Fruit fly (Drosophila melanogaster) whole organism, adult: Measurements from ENCODE around the gene Nemp.

Experiments
- Mnt ChIP-seq: fragments of 200-800 bp; sonication (Bioruptor generic); optimal IDR thresholded peaks from 2 replicates; lab custom pipeline; 2016; ENCODE audit warnings: missing biosample characterization, mild to moderate bottlenecking, missing genetic modification characterization
- pad ChIP-seq: fragments of 200-800 bp; sonication (Bioruptor generic); optimal IDR thresholded peaks from 3 replicates; lab custom pipeline; 2017; ENCODE audit warnings: missing biosample characterization, missing genetic modification characterization, mild to moderate bottlenecking, moderate library complexity, missing genetic modification reagents

- TF ChIP-seq Mnt (GFP tag; lab: Kevin White, UChicago), result no peak
- no peak for TF ChIP-seq pad
Measured at dm6 chrX:16669849-16670248, 15.0 kb upstream of the Nemp start.
